Worm (Caenorhabditis elegans) whole organism, L4 larva: ENCODE data around the gene F48E8.4.

Experiments used
- D1046.2 ChIP-seq: fragments of 200-800 bp; sonication (Bioruptor generic); IDR thresholded peaks from 2 replicates; pipeline ENCODE4 v1.3.6; 2022; ENCODE audit warnings: missing genetic modification characterization, missing compliant biosample characterization
- F37D6.2 ChIP-seq: sonication (generic microtip); optimal IDR thresholded peaks from 2 replicates; lab custom pipeline; 2016; ENCODE audit warnings: mild to moderate bottlenecking, missing genetic modification characterization, missing compliant biosample characterization
- Y105C5A.15 ChIP-seq: fragments of 200-800 bp; sonication (Bioruptor generic); IDR thresholded peaks from 2 replicates; pipeline ENCODE4 v1.3.6; 2022; ENCODE audit warnings: missing genetic modification characterization, missing compliant biosample characterization
- Y48G9A.11 ChIP-seq: fragments of 200-800 bp; sonication (Bioruptor generic); IDR thresholded peaks from 2 replicates; pipeline ENCODE4 v1.3.6; 2022; ENCODE audit warnings: missing genetic modification reagents, missing genetic modification characterization, missing compliant biosample characterization
- Y5F2A.4 ChIP-seq: fragments of 200-800 bp; sonication (Bioruptor generic); optimal IDR thresholded peaks from 2 replicates; lab custom pipeline; 2018; ENCODE audit warnings: mild to moderate bottlenecking, missing genetic modification characterization, missing compliant biosample characterization
- Y75B8A.6 ChIP-seq: fragments of 200-800 bp; sonication (Bioruptor generic); IDR thresholded peaks from 2 replicates; pipeline ENCODE4 v1.3.6; 2022; ENCODE audit warnings: missing genetic modification reagents, missing genetic modification characterization, missing compliant biosample characterization
- aly-2 ChIP-seq: sonication (generic microtip); optimal IDR thresholded peaks from 2 replicates; lab custom pipeline; 2018; ENCODE audit warnings: missing biosample characterization, missing genetic modification characterization
- ama-1 ChIP-seq: fragments of 150-350 bp; optimal IDR thresholded peaks from 2 replicates; lab custom pipeline; 2014; ENCODE audit warnings: inconsistent platforms, mixed read lengths
- arid-1 ChIP-seq: fragments of 200-800 bp; sonication (Bioruptor generic); conservative IDR thresholded peaks from 2 replicates; pipeline ENCODE4 v1.3.6; 2022; ENCODE audit warnings: missing genetic modification reagents, missing genetic modification characterization, missing compliant biosample characterization
- attf-4 ChIP-seq: sonication (generic microtip); optimal IDR thresholded peaks from 3 replicates; lab custom pipeline; 2017; ENCODE audit warnings: missing biosample characterization, missing genetic modification characterization
- ceh-20 ChIP-seq: fragments of 200-800 bp; sonication (Bioruptor generic); IDR thresholded peaks from 2 replicates; pipeline ENCODE4 v1.3.6; 2022; ENCODE audit warnings: missing genetic modification reagents, missing genetic modification characterization, missing compliant biosample characterization
- ceh-28 ChIP-seq: fragments of 150-350 bp; optimal IDR thresholded peaks from 2 replicates; lab custom pipeline; 2014; ENCODE audit warnings: missing biosample characterization, missing genetic modification reagents, missing genetic modification characterization
- ceh-32 ChIP-seq: sonication (generic microtip); optimal IDR thresholded peaks from 2 replicates; lab custom pipeline; 2016; ENCODE audit warnings: mild to moderate bottlenecking, missing genetic modification characterization, missing compliant biosample characterization; ENCODE audit not compliant: poor library complexity
- ceh-44 ChIP-seq: fragments of 200-800 bp; sonication (Bioruptor generic); IDR thresholded peaks from 2 replicates; pipeline ENCODE4 v1.3.6; 2022; ENCODE audit warnings: missing genetic modification reagents, missing genetic modification characterization, missing compliant biosample characterization
- ceh-62 ChIP-seq: sonication (generic microtip); optimal IDR thresholded peaks from 2 replicates; lab custom pipeline; 2017; ENCODE audit warnings: missing biosample characterization, missing genetic modification characterization
- daf-16 ChIP-seq, 3 experiments: sonication (generic microtip); optimal IDR thresholded peaks; 2 replicates each; lab custom pipeline; 2016 to 2017; ENCODE audit warnings: missing genetic modification characterization in 3 of 3, missing genetic modification reagents in 3 of 3, mild to moderate bottlenecking in 2 of 3, missing compliant biosample characterization in 2 of 3, missing biosample characterization in 1 of 3, moderate library complexity in 1 of 3
- dmd-8 ChIP-seq: fragments of 200-800 bp; sonication (Bioruptor generic); IDR thresholded peaks from 2 replicates; pipeline ENCODE4 v1.3.6; 2022; ENCODE audit warnings: missing genetic modification characterization, missing compliant biosample characterization
- dmd-9 ChIP-seq: fragments of 200-800 bp; sonication (Bioruptor generic); IDR thresholded peaks from 2 replicates; pipeline ENCODE4 v1.3.6; 2022; ENCODE audit warnings: missing genetic modification reagents, missing genetic modification characterization, missing compliant biosample characterization
- dpl-1 ChIP-seq: fragments of 150-350 bp; optimal IDR thresholded peaks from 2 replicates; lab custom pipeline; 2014; ENCODE audit warnings: missing biosample characterization, missing genetic modification reagents, missing genetic modification characterization
- dve-1 ChIP-seq: sonication (generic microtip); optimal IDR thresholded peaks from 2 replicates; lab custom pipeline; 2017; ENCODE audit warnings: antibody characterized with exemption, mild to moderate bottlenecking, missing genetic modification characterization, missing compliant biosample characterization; ENCODE audit not compliant: insufficient read depth
- egl-27 ChIP-seq: sonication (generic microtip); optimal IDR thresholded peaks from 3 replicates; lab custom pipeline; 2017; ENCODE audit warnings: missing biosample characterization, missing genetic modification reagents, missing genetic modification characterization
- egl-43 ChIP-seq: fragments of 200-800 bp; sonication (Bioruptor generic); IDR thresholded peaks from 2 replicates; pipeline ENCODE4 v1.3.6; 2022; ENCODE audit warnings: missing genetic modification reagents, missing genetic modification characterization, missing compliant biosample characterization
- fkh-10 ChIP-seq: fragments of 150-350 bp; optimal IDR thresholded peaks from 2 replicates; lab custom pipeline; 2014; ENCODE audit warnings: missing biosample characterization, missing genetic modification reagents, missing genetic modification characterization
- hif-1 ChIP-seq, 2 experiments: sonication (generic microtip); optimal IDR thresholded peaks; 2 replicates each; lab custom pipeline; 2016 to 2017; ENCODE audit warnings: missing compliant biosample characterization in 2 of 2, missing genetic modification characterization in 2 of 2, missing genetic modification reagents in 2 of 2, missing genotype in 2 of 2, mild to moderate bottlenecking in 1 of 2
- hlh-11 ChIP-seq: fragments of 200-800 bp; sonication (Bioruptor generic); optimal IDR thresholded peaks from 2 replicates; lab custom pipeline; 2018; ENCODE audit warnings: mild to moderate bottlenecking, missing genetic modification characterization, missing compliant biosample characterization
- hlh-30 ChIP-seq: sonication (generic microtip); optimal IDR thresholded peaks from 2 replicates; lab custom pipeline; 2017; ENCODE audit warnings: antibody characterized with exemption, mild to moderate bottlenecking, missing genetic modification characterization, missing compliant biosample characterization; ENCODE audit not compliant: insufficient read depth
- hmg-1.1 ChIP-seq: fragments of 200-800 bp; sonication (Bioruptor generic); IDR thresholded peaks from 2 replicates; pipeline ENCODE4 v1.3.6; 2022; ENCODE audit warnings: missing genetic modification reagents, missing genetic modification characterization, missing compliant biosample characterization
- lim-7 ChIP-seq: fragments of 200-800 bp; sonication (Bioruptor generic); IDR thresholded peaks from 2 replicates; pipeline ENCODE4 v1.3.6; 2022; ENCODE audit warnings: missing genetic modification characterization, missing compliant biosample characterization
- lin-1 ChIP-seq: fragments of 200-800 bp; sonication (Bioruptor generic); IDR thresholded peaks from 2 replicates; pipeline ENCODE4 v1.3.6; 2022; ENCODE audit warnings: missing genetic modification reagents, missing genetic modification characterization, missing compliant biosample characterization
- lin-29 ChIP-seq: fragments of 200-800 bp; sonication (Bioruptor generic); IDR thresholded peaks from 2 replicates; pipeline ENCODE4 v1.3.6; 2022; ENCODE audit warnings: missing genetic modification reagents, missing genetic modification characterization, missing compliant biosample characterization
- lsy-2 ChIP-seq, 2 experiments: fragments of 150-350 bp in 1 of 2; sonication (generic microtip) in 1 of 2; optimal IDR thresholded peaks; 2 replicates each; lab custom pipeline; 2014 to 2017; ENCODE audit warnings: missing biosample characterization in 2 of 2, missing genetic modification characterization in 2 of 2
- mep-1 ChIP-seq: fragments of 150-350 bp; sonication (generic microtip); optimal IDR thresholded peaks from 3 replicates; lab custom pipeline; 2014; ENCODE audit warnings: missing biosample characterization, missing genetic modification characterization
- mxl-2 ChIP-seq: fragments of 200-800 bp; sonication (Bioruptor generic); conservative IDR thresholded peaks from 2 replicates; pipeline ENCODE4 v1.3.6; 2022; ENCODE audit warnings: missing genetic modification reagents, missing genetic modification characterization, missing compliant biosample characterization
- nhr-11 ChIP-seq: fragments of 150-350 bp; optimal IDR thresholded peaks from 2 replicates; lab custom pipeline; 2014; ENCODE audit warnings: missing biosample characterization, missing genetic modification characterization
- nhr-237 ChIP-seq: sonication (generic microtip); optimal IDR thresholded peaks from 2 replicates; lab custom pipeline; 2017; ENCODE audit warnings: missing biosample characterization, missing genetic modification characterization
- nhr-25 ChIP-seq: sonication (generic microtip); optimal IDR thresholded peaks from 2 replicates; lab custom pipeline; 2017; ENCODE audit warnings: missing genetic modification characterization, mild to moderate bottlenecking, missing compliant biosample characterization, antibody characterized with exemption, moderate library complexity, borderline replicate concordance; ENCODE audit not compliant: insufficient read depth
- nhr-28 ChIP-seq: fragments of 150-350 bp; optimal IDR thresholded peaks from 2 replicates; lab custom pipeline; 2014; ENCODE audit warnings: missing biosample characterization, missing genetic modification characterization
- nhr-6 ChIP-seq: fragments of 150-350 bp; optimal IDR thresholded peaks from 2 replicates; lab custom pipeline; 2014; ENCODE audit warnings: missing biosample characterization, missing genetic modification characterization
- nhr-76 ChIP-seq: fragments of 150-350 bp; optimal IDR thresholded peaks from 2 replicates; lab custom pipeline; 2014; ENCODE audit warnings: missing biosample characterization, missing genetic modification characterization
- pqm-1 ChIP-seq: sonication (generic microtip); optimal IDR thresholded peaks from 2 replicates; lab custom pipeline; 2017; ENCODE audit warnings: missing biosample characterization, missing genetic modification characterization
- sdz-12 ChIP-seq: fragments of 200-800 bp; sonication (Bioruptor generic); optimal IDR thresholded peaks from 2 replicates; lab custom pipeline; 2018; ENCODE audit warnings: mild to moderate bottlenecking, missing genetic modification characterization, missing compliant biosample characterization
- spr-1 ChIP-seq: sonication (generic microtip); optimal IDR thresholded peaks from 2 replicates; lab custom pipeline; 2016; ENCODE audit warnings: mild to moderate bottlenecking, missing genetic modification characterization, missing compliant biosample characterization
- spr-3 ChIP-seq: fragments of 200-800 bp; sonication (Bioruptor generic); optimal IDR thresholded peaks from 2 replicates; lab custom pipeline; 2018; ENCODE audit warnings: mild to moderate bottlenecking, missing genetic modification characterization, missing compliant biosample characterization
- tag-97 ChIP-seq: fragments of 200-800 bp; sonication (Bioruptor generic); IDR thresholded peaks from 2 replicates; pipeline ENCODE4 v1.3.6; 2022; ENCODE audit warnings: missing genetic modification characterization, missing compliant biosample characterization
- tra-1 ChIP-seq: fragments of 200-800 bp; sonication (Bioruptor generic); IDR thresholded peaks from 2 replicates; pipeline ENCODE4 v1.3.6; 2022; ENCODE audit warnings: missing genetic modification reagents, missing genetic modification characterization, missing compliant biosample characterization
- unc-130 ChIP-seq: sonication (generic microtip); optimal IDR thresholded peaks from 2 replicates; lab custom pipeline; 2016; ENCODE audit warnings: missing genetic modification reagents, missing genetic modification characterization, missing compliant biosample characterization
- zfp-2 ChIP-seq: sonication (generic microtip); optimal IDR thresholded peaks from 2 replicates; lab custom pipeline; 2016; ENCODE audit warnings: mild to moderate bottlenecking, missing genetic modification characterization, missing compliant biosample characterization
- zfp-3 ChIP-seq: fragments of 200-800 bp; sonication (Bioruptor generic); conservative IDR thresholded peaks from 2 replicates; pipeline ENCODE4 v1.3.6; 2022; ENCODE audit warnings: missing genetic modification reagents, missing genetic modification characterization, missing compliant biosample characterization
- zip-11 ChIP-seq: fragments of 200-800 bp; sonication (Bioruptor generic); IDR thresholded peaks from 2 replicates; pipeline ENCODE4 v1.3.6; 2022; ENCODE audit warnings: missing genetic modification characterization, missing compliant biosample characterization

The F48E8.4 gene

DNA sequence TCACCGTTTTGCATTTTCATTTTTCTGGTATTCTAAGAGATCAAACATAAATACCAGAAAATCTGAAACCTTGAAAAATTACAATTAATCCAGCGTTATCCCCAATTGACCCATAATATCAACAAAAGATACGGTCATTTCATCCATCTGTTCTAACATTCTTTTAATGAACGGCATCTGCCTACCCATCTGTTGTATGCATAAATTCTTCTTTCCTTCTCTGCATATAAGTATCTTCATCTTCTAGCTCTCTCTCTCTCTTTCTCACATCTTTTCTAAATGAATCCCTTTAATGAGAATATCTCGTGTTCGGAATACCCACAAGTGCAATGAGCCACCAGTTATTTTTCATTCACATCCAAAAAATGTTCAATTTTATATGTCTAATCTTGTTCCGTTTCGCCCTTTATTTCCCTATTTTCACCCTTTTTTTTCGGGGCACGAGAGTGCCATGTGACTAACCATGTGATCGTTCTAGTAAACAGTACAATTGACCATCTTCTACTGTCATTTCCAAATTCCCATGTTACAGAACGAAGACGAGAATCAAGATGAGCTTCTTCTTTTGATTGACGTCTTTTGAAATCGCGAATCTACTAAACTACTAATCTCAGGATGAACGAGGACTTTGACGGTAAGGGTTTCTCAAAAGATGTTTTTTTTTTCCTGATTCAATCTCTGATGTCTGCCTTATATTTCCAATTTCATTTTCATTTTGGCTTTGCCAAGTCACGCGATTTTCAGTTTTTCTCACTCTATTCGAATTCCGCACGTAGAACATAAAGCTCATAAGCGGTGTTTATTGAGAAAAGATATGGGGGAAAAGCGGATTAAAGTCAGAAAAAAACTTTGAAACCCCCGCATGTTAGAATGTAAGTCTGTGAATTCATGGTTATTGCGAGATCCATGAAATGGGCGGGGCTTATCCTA is 48.2 kb downstream of the F48E8.4 start, which contains the start of gene R02F2.1:
Gene R02F2.1 (plus strand): TSS at position 528 of the 930 bp plus-strand sequence.
- TF ChIP-seq spr-1 (tag; lab: Kevin White, UChicago), result no peak
- no peak for TF ChIP-seq nhr-11
- TF ChIP-seq lsy-2 (tag; optimal IDR thresholded peaks at IDR 0.05; lab: Kevin White, UChicago), result peak in 1 of 2 experiments; percentile 0
- TF ChIP-seq mep-1 (tag; lab: Kevin White, UChicago), result peak; percentile 17
- TF ChIP-seq hlh-30, result peak; percentile 90
- no peak for TF ChIP-seq Y48G9A.11 (GFP tag; lab: Robert Waterston, UW)
- no peak for TF ChIP-seq arid-1
- no peak for TF ChIP-seq tra-1 (GFP tag; lab: Robert Waterston, UW)
- no peak for TF ChIP-seq nhr-25 (tag; lab: Kevin White, UChicago)
- no peak for TF ChIP-seq nhr-76 (tag; lab: Kevin White, UChicago)
- TF ChIP-seq spr-3 (GFP tag; lab: Kevin White, UChicago), result no peak
- TF ChIP-seq nhr-6, result peak; percentile 0
- no peak for TF ChIP-seq unc-130
- TF ChIP-seq sdz-12, result no peak
- TF ChIP-seq D1046.2 (GFP tag; lab: Robert Waterston, UW), result no peak
- no peak for TF ChIP-seq dpl-1 (GFP tag; lab: Kevin White, UChicago)
- TF ChIP-seq hmg-1.1, result no peak
- peak; percentile 32 for TF ChIP-seq nhr-28 (tag; lab: Kevin White, UChicago)
- no peak for TF ChIP-seq egl-27 (tag; lab: Kevin White, UChicago)
- peak in 1 of 2 experiments; percentile 38 for TF ChIP-seq hif-1 (tag; optimal IDR thresholded peaks at IDR 0.05; lab: Kevin White, UChicago)
- TF ChIP-seq ceh-62 (tag; lab: Kevin White, UChicago), result no peak
- no peak for TF ChIP-seq ceh-32 (tag; lab: Kevin White, UChicago)
- 0 out of 2 replicates have a peak, but pooled peaks have one; percentile 5 for TF ChIP-seq mxl-2 (GFP tag; lab: Robert Waterston, UW)
- no peak for TF ChIP-seq dmd-8 (GFP tag; lab: Robert Waterston, UW)
- TF ChIP-seq tag-97 (GFP tag; lab: Robert Waterston, UW), result no peak
- no peak for TF ChIP-seq F37D6.2 (tag; lab: Kevin White, UChicago)
- no peak for TF ChIP-seq pqm-1 (tag; lab: Kevin White, UChicago)
- no peak for TF ChIP-seq egl-43 (GFP tag; lab: Robert Waterston, UW)
- TF ChIP-seq ama-1, result peak; percentile 36
- TF ChIP-seq hlh-11, result peak; percentile 30
- TF ChIP-seq Y105C5A.15, result no peak
- no peak for TF ChIP-seq ceh-44
- no peak; the same call in 1 of the 2 replicates for TF ChIP-seq lin-1
- no peak for TF ChIP-seq zfp-3 (GFP tag; lab: Robert Waterston, UW)
- TF ChIP-seq lin-29 (GFP tag; lab: Robert Waterston, UW), result no peak
- no peak for TF ChIP-seq dmd-9 (GFP tag; lab: Robert Waterston, UW)
- no peak for TF ChIP-seq aly-2 (tag; lab: Kevin White, UChicago)
- no peak for TF ChIP-seq Y75B8A.6 (GFP tag; lab: Robert Waterston, UW)
- no peak for TF ChIP-seq ceh-28 (tag; lab: Kevin White, UChicago)
- TF ChIP-seq zfp-2, result no peak
- peak; percentile 59 for TF ChIP-seq dve-1
- no peak for TF ChIP-seq Y5F2A.4 (GFP tag; lab: Kevin White, UChicago)
- no peak for TF ChIP-seq ceh-20 (GFP tag; lab: Robert Waterston, UW)
- no peak for TF ChIP-seq daf-16 (GFP tag; optimal IDR thresholded peaks at IDR 0.05; lab: Kevin White, UChicago)
- peak; percentile 67 for TF ChIP-seq daf-16 (tag; optimal IDR thresholded peaks at IDR 0.05; lab: Kevin White, UChicago)
- no peak for TF ChIP-seq nhr-237 (tag; lab: Kevin White, UChicago)
- no peak for TF ChIP-seq fkh-10 (GFP tag; lab: Kevin White, UChicago)
- no peak for TF ChIP-seq zip-11 (GFP tag; lab: Robert Waterston, UW)
- TF ChIP-seq lim-7 (GFP tag; lab: Robert Waterston, UW), result 0 out of 2 replicates have a peak, but pooled peaks have one; percentile 18
- TF ChIP-seq attf-4 (tag; lab: Kevin White, UChicago), result no peak
